Worm (Caenorhabditis elegans) whole organism, L3 larva: ENCODE data around the gene C08F11.12.

Source experiments
- ama-1 ChIP-seq: fragments of 150-350 bp; optimal IDR thresholded peaks from 2 replicates; lab custom pipeline; 2018
- elt-3 ChIP-seq, 3 experiments: fragments of 150-350 bp in 1 of 3; sonication (generic microtip) in 2 of 3; optimal IDR thresholded peaks; 2 replicates in 2 of 3; 4 replicates in 1 of 3; lab custom pipeline; 2014 to 2017; ENCODE audit warnings: missing biosample characterization in 3 of 3, missing genetic modification characterization in 3 of 3
- fkh-10 ChIP-seq: sonication (generic microtip); optimal IDR thresholded peaks from 2 replicates; lab custom pipeline; 2017; ENCODE audit warnings: missing biosample characterization, missing genetic modification reagents, missing genetic modification characterization
- fkh-2 ChIP-seq: fragments of 150-350 bp; optimal IDR thresholded peaks from 2 replicates; lab custom pipeline; 2014; ENCODE audit warnings: missing biosample characterization, missing genetic modification reagents, missing genetic modification characterization
- fos-1 ChIP-seq: fragments of 150-350 bp; optimal IDR thresholded peaks from 2 replicates; lab custom pipeline; 2014; ENCODE audit warnings: missing biosample characterization, missing genetic modification characterization
- mdl-1 ChIP-seq: fragments of 150-350 bp; optimal IDR thresholded peaks from 2 replicates; lab custom pipeline; 2014; ENCODE audit warnings: missing biosample characterization, missing genetic modification characterization
- nhr-76 ChIP-seq: fragments of 150-350 bp; sonication (generic microtip); optimal IDR thresholded peaks from 5 replicates; lab custom pipeline; 2014; ENCODE audit warnings: missing biosample characterization, missing genetic modification characterization

DNA sequence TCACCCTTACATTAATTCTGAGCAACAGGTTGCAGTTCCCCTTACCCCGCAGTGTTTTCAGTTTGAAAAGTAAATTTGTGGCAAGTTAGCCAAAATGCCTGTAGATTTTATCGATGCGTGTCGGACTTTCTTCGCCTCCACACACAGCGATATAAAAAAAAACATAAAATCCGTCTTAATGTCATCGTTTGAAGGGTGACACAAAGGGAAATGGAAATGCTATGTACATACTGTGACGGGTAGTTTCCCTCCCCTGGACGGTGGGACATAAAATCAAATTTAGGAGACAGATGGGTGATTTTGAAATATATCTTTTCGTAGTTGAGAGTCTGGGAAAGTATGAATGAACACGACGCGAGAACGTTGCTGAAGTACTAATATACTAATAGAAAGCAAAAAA, 41.2 kb upstream of the C08F11.12 start:
- TF ChIP-seq mdl-1 (tag; lab: Kevin White, UChicago) (no peak), nhr-76 (tag; lab: Kevin White, UChicago) (no peak), ama-1 (lab: Kevin White, UChicago) (no peak), fkh-10 (GFP tag; lab: Kevin White, UChicago) (no peak), fkh-2 (tag; lab: Kevin White, UChicago) (no peak), fos-1 (tag; lab: Kevin White, UChicago) (no peak), elt-3 (tag; optimal IDR thresholded peaks at IDR 0.05; lab: Kevin White, UChicago) (no peak)
